Fruit fly (Drosophila melanogaster) whole organism, embryonic: ENCODE measurements around the gene Moca-cyp.

Experiments used
- Ada2b ChIP-seq: fragments of 200-800 bp; sonication (Bioruptor generic); IDR thresholded peaks from 2 replicates; pipeline ENCODE4 v1.3.6; 2022; ENCODE audit warnings: missing biosample characterization, missing genetic modification characterization
- Adf1 ChIP-seq: fragments of 200-800 bp; sonication (Bioruptor generic); IDR thresholded peaks from 2 replicates; pipeline ENCODE4 v1.3.6; 2022; ENCODE audit warnings: missing biosample characterization, missing genetic modification characterization
- Atf-2 ChIP-seq: fragments of 200-800 bp; sonication (Bioruptor generic); optimal IDR thresholded peaks from 2 replicates; lab custom pipeline; 2016; ENCODE audit warnings: missing biosample characterization, missing genetic modification characterization
- B-H1 ChIP-seq: fragments of 200-800 bp; sonication (Bioruptor generic); IDR thresholded peaks from 3 replicates; pipeline ENCODE4 v1.3.6; 2022; ENCODE audit warnings: missing biosample characterization, missing genetic modification characterization
- C15 ChIP-seq: fragments of 200-800 bp; sonication (Bioruptor generic); IDR thresholded peaks from 3 replicates; pipeline ENCODE4 v1.3.6; 2022; ENCODE audit warnings: missing biosample characterization, missing genetic modification characterization
- CG10366 ChIP-seq: fragments of 200-800 bp; sonication (Bioruptor generic); IDR thresholded peaks from 2 replicates; pipeline ENCODE4 v1.3.6; 2022; ENCODE audit warnings: missing biosample characterization, missing genetic modification characterization
- CG10654 ChIP-seq: fragments of 200-800 bp; sonication (Bioruptor generic); optimal IDR thresholded peaks from 2 replicates; lab custom pipeline; 2016; ENCODE audit warnings: missing biosample characterization, missing genetic modification characterization
- CG10979 ChIP-seq: fragments of 200-800 bp; sonication (Bioruptor generic); optimal IDR thresholded peaks from 2 replicates; lab custom pipeline; 2018; ENCODE audit warnings: missing biosample characterization, mild to moderate bottlenecking, missing genetic modification characterization, moderate library complexity
- CG11247 ChIP-seq: fragments of 200-800 bp; sonication (Bioruptor generic); IDR thresholded peaks from 2 replicates; pipeline ENCODE4 v1.3.6; 2022; ENCODE audit warnings: missing biosample characterization, missing genetic modification characterization
- CG12659 ChIP-seq: fragments of 200-800 bp; sonication (Bioruptor generic); optimal IDR thresholded peaks from 3 replicates; lab custom pipeline; 2017; ENCODE audit warnings: mild to moderate bottlenecking, missing biosample characterization, missing genetic modification reagents, missing genetic modification characterization
- CG13296 ChIP-seq: fragments of 200-800 bp; sonication (Bioruptor generic); optimal IDR thresholded peaks from 3 replicates; lab custom pipeline; 2018; ENCODE audit warnings: missing biosample characterization, mild to moderate bottlenecking, missing genetic modification characterization
- CG13624 ChIP-seq: fragments of 200-800 bp; sonication (Bioruptor generic); optimal IDR thresholded peaks from 2 replicates; lab custom pipeline; 2016; ENCODE audit warnings: missing biosample characterization, missing genetic modification characterization
- CG15601 ChIP-seq: fragments of 200-800 bp; sonication (Bioruptor generic); optimal IDR thresholded peaks from 3 replicates; lab custom pipeline; 2019; ENCODE audit warnings: missing biosample characterization, mild to moderate bottlenecking, missing genetic modification characterization, moderate library complexity
- CG1602 ChIP-seq: fragments of 200-800 bp; sonication (Bioruptor generic); optimal IDR thresholded peaks from 3 replicates; lab custom pipeline; 2016; ENCODE audit warnings: missing biosample characterization, missing genetic modification characterization
- CG17361 ChIP-seq: fragments of 200-800 bp; sonication (Bioruptor generic); IDR thresholded peaks from 3 replicates; pipeline ENCODE4 v1.3.6; 2022; ENCODE audit warnings: missing biosample characterization, missing genetic modification characterization
- CG17612 ChIP-seq: fragments of 200-800 bp; sonication (Bioruptor generic); IDR thresholded peaks from 2 replicates; pipeline ENCODE4 v1.3.6; 2022; ENCODE audit warnings: missing biosample characterization, missing genetic modification characterization
- CG17802 ChIP-seq: fragments of 200-800 bp; sonication (Bioruptor generic); optimal IDR thresholded peaks from 2 replicates; lab custom pipeline; 2018; ENCODE audit warnings: missing biosample characterization, mild to moderate bottlenecking, missing genetic modification characterization, moderate library complexity
- CG2129 ChIP-seq: fragments of 200-800 bp; sonication (Bioruptor generic); IDR thresholded peaks from 2 replicates; pipeline ENCODE4 v1.3.6; 2022; ENCODE audit warnings: missing biosample characterization, missing genetic modification characterization; ENCODE audit not compliant: partially characterized antibody
- CG31365 ChIP-seq: fragments of 200-800 bp; sonication (Bioruptor generic); optimal IDR thresholded peaks from 2 replicates; lab custom pipeline; 2018; ENCODE audit warnings: missing biosample characterization, mild to moderate bottlenecking, missing genetic modification characterization
- CG42726 ChIP-seq: fragments of 200-800 bp; sonication (Bioruptor generic); IDR thresholded peaks from 2 replicates; pipeline ENCODE4 v1.3.6; 2022; ENCODE audit warnings: missing biosample characterization, missing genetic modification characterization; ENCODE audit not compliant: partially characterized antibody
- CG6813 ChIP-seq: fragments of 200-800 bp; sonication (Bioruptor generic); optimal IDR thresholded peaks from 2 replicates; lab custom pipeline; 2017; ENCODE audit warnings: missing biosample characterization, missing genetic modification characterization, mild to moderate bottlenecking, moderate library complexity, missing genetic modification reagents
- CG7271 ChIP-seq: fragments of 200-800 bp; sonication (Bioruptor generic); optimal IDR thresholded peaks from 2 replicates; lab custom pipeline; 2018; ENCODE audit warnings: missing biosample characterization, mild to moderate bottlenecking, missing genetic modification characterization, moderate library complexity
- CG7556 ChIP-seq: fragments of 200-800 bp; sonication (Bioruptor generic); optimal IDR thresholded peaks from 2 replicates; lab custom pipeline; 2017; ENCODE audit warnings: missing biosample characterization, mild to moderate bottlenecking, missing genetic modification characterization
- Chrac-16 ChIP-seq: fragments of 200-800 bp; sonication (Bioruptor generic); optimal IDR thresholded peaks from 3 replicates; lab custom pipeline; 2016; ENCODE audit warnings: missing biosample characterization, missing genetic modification characterization
- Dfd ChIP-seq, 2 experiments: fragments of >200 bp; optimal IDR thresholded peaks; 2 replicates each; lab custom pipeline; 2017; ENCODE audit warnings: missing biosample characterization in 2 of 2, missing genetic modification characterization in 2 of 2
- Doc3 ChIP-seq: fragments of 200-800 bp; sonication (Bioruptor generic); IDR thresholded peaks from 3 replicates; pipeline ENCODE4 v1.3.6; 2022; ENCODE audit warnings: missing biosample characterization, missing genetic modification characterization; ENCODE audit not compliant: partially characterized antibody
- GATAe ChIP-seq: fragments of 200-800 bp; sonication (Bioruptor generic); conservative IDR thresholded peaks from 2 replicates; pipeline ENCODE4 v1.3.6; 2022; ENCODE audit warnings: missing biosample characterization, missing genetic modification characterization
- Lim3 ChIP-seq: fragments of 200-800 bp; sonication (Bioruptor generic); IDR thresholded peaks from 2 replicates; pipeline ENCODE4 v1.3.6; 2022; ENCODE audit warnings: missing biosample characterization, missing genetic modification characterization
- NC2β ChIP-seq: fragments of 200-800 bp; sonication (Bioruptor generic); optimal IDR thresholded peaks from 2 replicates; lab custom pipeline; 2016; ENCODE audit warnings: missing biosample characterization, missing genetic modification characterization
- Pdp1 ChIP-seq, 2 experiments: fragments of 200-800 bp; sonication (Bioruptor generic); optimal IDR thresholded peaks; 3 replicates each; lab custom pipeline; 2016; ENCODE audit warnings: missing biosample characterization in 2 of 2, missing genetic modification characterization in 2 of 2, mild to moderate bottlenecking in 1 of 2, moderate library complexity in 1 of 2
- Ptx1 ChIP-seq: fragments of 200-800 bp; sonication (Bioruptor generic); IDR thresholded peaks from 2 replicates; pipeline ENCODE4 v1.3.6; 2022; ENCODE audit warnings: missing biosample characterization, missing genetic modification characterization
- Rx ChIP-seq: fragments of 200-800 bp; sonication (Bioruptor generic); IDR thresholded peaks from 2 replicates; pipeline ENCODE4 v1.3.6; 2022; ENCODE audit warnings: missing biosample characterization, missing genetic modification characterization
- ap ChIP-seq: fragments of 200-800 bp; sonication (Bioruptor generic); IDR thresholded peaks from 2 replicates; pipeline ENCODE4 v1.3.6; 2022; ENCODE audit warnings: missing biosample characterization, missing genetic modification characterization
- cato ChIP-seq: fragments of 200-800 bp; sonication (Bioruptor generic); optimal IDR thresholded peaks from 2 replicates; lab custom pipeline; 2016; ENCODE audit warnings: missing biosample characterization, missing genetic modification characterization, borderline replicate concordance
- chinmo ChIP-seq: fragments of 200-800 bp; sonication (Bioruptor generic); IDR thresholded peaks from 4 replicates; pipeline ENCODE4 v1.3.6; 2022; ENCODE audit warnings: missing biosample characterization, missing genetic modification characterization; ENCODE audit not compliant: partially characterized antibody
- crol ChIP-seq: fragments of 200-800 bp; sonication (Bioruptor generic); IDR thresholded peaks from 2 replicates; pipeline ENCODE4 v1.3.6; 2022; ENCODE audit warnings: missing biosample characterization, missing genetic modification characterization
- danr ChIP-seq: fragments of 200-800 bp; sonication (Bioruptor generic); IDR thresholded peaks from 2 replicates; pipeline ENCODE4 v1.3.6; 2022; ENCODE audit warnings: missing biosample characterization, missing genetic modification characterization
- dmrt99B ChIP-seq: fragments of 200-800 bp; sonication (Bioruptor generic); optimal IDR thresholded peaks from 2 replicates; lab custom pipeline; 2018; ENCODE audit warnings: missing biosample characterization, mild to moderate bottlenecking, missing genetic modification characterization, moderate library complexity
- ewg ChIP-seq: fragments of 200-800 bp; sonication (Bioruptor generic); optimal IDR thresholded peaks from 3 replicates; lab custom pipeline; 2017; ENCODE audit warnings: mild to moderate bottlenecking, missing biosample characterization, missing genetic modification reagents, missing genetic modification characterization
- gcm ChIP-seq: fragments of 200-800 bp; sonication (Bioruptor generic); optimal IDR thresholded peaks from 2 replicates; lab custom pipeline; 2019; ENCODE audit warnings: missing biosample characterization, mild to moderate bottlenecking, missing genetic modification characterization, moderate library complexity
- hkb ChIP-seq, 2 experiments: fragments of 200-800 bp in 1 of 2; fragments of >200 bp in 1 of 2; sonication (Bioruptor generic) in 1 of 2; IDR thresholded peaks in 1 of 2; optimal IDR thresholded peaks in 1 of 2; 2 replicates each; pipeline versions ENCODE4 v1.3.6 to Lab custom; 2017 to 2022; ENCODE audit warnings: missing biosample characterization in 1 of 2, missing genetic modification characterization in 1 of 2
- inv ChIP-seq: fragments of 200-800 bp; sonication (Bioruptor generic); IDR thresholded peaks from 2 replicates; pipeline ENCODE4 v1.3.6; 2022; ENCODE audit warnings: missing biosample characterization, missing genetic modification characterization; ENCODE audit not compliant: partially characterized antibody
- jigr1 ChIP-seq: fragments of 200-800 bp; sonication (Bioruptor generic); IDR thresholded peaks from 3 replicates; pipeline ENCODE4 v1.3.6; 2022; ENCODE audit warnings: missing biosample characterization, missing genetic modification characterization
- knrl ChIP-seq: fragments of 200-800 bp; sonication (Bioruptor generic); IDR thresholded peaks from 3 replicates; pipeline ENCODE4 v1.3.6; 2022; ENCODE audit warnings: missing biosample characterization, missing genetic modification characterization; ENCODE audit not compliant: partially characterized antibody
- mam ChIP-seq: fragments of 200-800 bp; sonication (Bioruptor generic); optimal IDR thresholded peaks from 3 replicates; lab custom pipeline; 2016; ENCODE audit warnings: missing biosample characterization, missing genetic modification characterization
- oc ChIP-seq: fragments of 200-800 bp; sonication (Bioruptor generic); optimal IDR thresholded peaks from 2 replicates; lab custom pipeline; 2018; ENCODE audit warnings: missing biosample characterization, mild to moderate bottlenecking, missing genetic modification characterization, moderate library complexity
- odd ChIP-seq: fragments of 200-800 bp; sonication (Bioruptor generic); optimal IDR thresholded peaks from 2 replicates; lab custom pipeline; 2017; ENCODE audit warnings: missing biosample characterization, mild to moderate bottlenecking, missing genetic modification characterization
- sisA ChIP-seq: fragments of 200-800 bp; sonication (Bioruptor generic); IDR thresholded peaks from 2 replicates; pipeline ENCODE4 v1.3.6; 2022; ENCODE audit warnings: missing biosample characterization, missing genetic modification characterization

The Moca-cyp gene

dm6 chr3R:28330266-28331125 lies 9.6 kb upstream of the Moca-cyp start (continued):
- no peak for TF ChIP-seq Ptx1
- TF ChIP-seq CG10654 (GFP tag; lab: Kevin White, UChicago) = no peak
- no peak for TF ChIP-seq oc (tag; lab: Kevin White, UChicago)
- TF ChIP-seq CG10366 (GFP tag; lab: Robert Waterston, UW) = no peak
- TF ChIP-seq CG7271 = no peak
- no peak; the same call in 1 of the 2 replicates for TF ChIP-seq crol (GFP tag; lab: Robert Waterston, UW)
- no peak for TF ChIP-seq Doc3
- no peak for TF ChIP-seq odd (GFP tag; lab: Kevin White, UChicago)
- no peak for TF ChIP-seq inv
- no peak for TF ChIP-seq Chrac-16 (GFP tag; lab: Kevin White, UChicago)
- TF ChIP-seq C15 (GFP tag; lab: Robert Waterston, UW) = no peak
- TF ChIP-seq mam = no peak
- TF ChIP-seq Lim3 (GFP tag; lab: Robert Waterston, UW) = no peak
- no peak for TF ChIP-seq Dfd (GFP tag; optimal IDR thresholded peaks at IDR 0.05; lab: Kevin White, UChicago)
- no peak for TF ChIP-seq NC2β (GFP tag; lab: Kevin White, UChicago)
- TF ChIP-seq GATAe (GFP tag; lab: Robert Waterston, UW) = no peak
- no peak for TF ChIP-seq B-H1 (GFP tag; lab: Robert Waterston, UW)
- no peak for TF ChIP-seq CG7556 (GFP tag; lab: Kevin White, UChicago)
- no peak for TF ChIP-seq CG42726 (GFP tag; lab: Robert Waterston, UW)
- no peak for TF ChIP-seq dmrt99B (tag; lab: Kevin White, UChicago)
- no peak for TF ChIP-seq CG6813
- TF ChIP-seq jigr1 (GFP tag; lab: Robert Waterston, UW) = no peak
- TF ChIP-seq gcm (GFP tag; lab: Kevin White, UChicago) = no peak
- TF ChIP-seq Atf-2 (GFP tag; lab: Kevin White, UChicago) = no peak
- TF ChIP-seq Pdp1 (GFP tag; optimal IDR thresholded peaks at IDR 0.05; lab: Kevin White, UChicago) = peak in 1 of 2 experiments; percentile 50
- no peak for TF ChIP-seq CG17802 (tag; lab: Kevin White, UChicago)
- no peak for TF ChIP-seq CG11247 (GFP tag; lab: Robert Waterston, UW)
- no peak for TF ChIP-seq cato
- TF ChIP-seq CG15601 (tag; lab: Kevin White, UChicago) = no peak
- no peak for TF ChIP-seq CG13624 (GFP tag; lab: Kevin White, UChicago)
- no peak for TF ChIP-seq hkb (optimal IDR thresholded peaks at IDR 0.05; lab: Kevin White, UChicago)
- TF ChIP-seq hkb (GFP tag; IDR thresholded peaks at IDR 0.05; lab: Robert Waterston, UW) = 0 out of 2 replicates have a peak, but pooled peaks have one; percentile 17
- TF ChIP-seq danr (GFP tag; lab: Robert Waterston, UW) = no peak
- TF ChIP-seq ewg (GFP tag; lab: Kevin White, UChicago) = no peak
- TF ChIP-seq CG12659 (GFP tag; lab: Kevin White, UChicago) = no peak
- TF ChIP-seq Ada2b (GFP tag; lab: Robert Waterston, UW) = no peak
- no peak for TF ChIP-seq CG17612 (GFP tag; lab: Robert Waterston, UW)
- no peak for TF ChIP-seq CG10979 (tag; lab: Kevin White, UChicago)
- TF ChIP-seq sisA (GFP tag; lab: Robert Waterston, UW) = no peak
- TF ChIP-seq CG17361 (GFP tag; lab: Robert Waterston, UW) = no peak
- TF ChIP-seq CG13296 (GFP tag; lab: Kevin White, UChicago) = no peak
- no peak for TF ChIP-seq knrl (GFP tag; lab: Robert Waterston, UW)
- TF ChIP-seq CG2129 (GFP tag; lab: Robert Waterston, UW) = no peak
- TF ChIP-seq ap = no peak
- TF ChIP-seq Rx = no peak
- no peak for TF ChIP-seq CG1602 (GFP tag; lab: Kevin White, UChicago)
- TF ChIP-seq Adf1 (GFP tag; lab: Robert Waterston, UW) = no peak
- no peak for TF ChIP-seq CG31365 (tag; lab: Kevin White, UChicago)
- peak; percentile 87; the same call in 3 of the 4 replicates for TF ChIP-seq chinmo (GFP tag; lab: Robert Waterston, UW)
